Worm (Caenorhabditis elegans): ENCODE data around the gene srh-183.

ce11 chrV:19946529-19946928, 31.6 kb downstream of the srh-183 start, which contains the start of gene dhs-24:
- no peak for TF ChIP-seq flt-1 (GFP tag; IDR thresholded peaks at IDR 0.05)
- TF ChIP-seq cog-1 (tag; optimal IDR thresholded peaks at IDR 0.05) = no peak
- TF ChIP-seq tab-1 (GFP tag; IDR thresholded peaks at IDR 0.05) = no peak
- TF ChIP-seq T22C8.4 (GFP tag; IDR thresholded peaks at IDR 0.05) = no peak
- TF ChIP-seq ztf-23 (GFP tag; IDR thresholded peaks at IDR 0.05) = no peak
- TF ChIP-seq klf-2 (GFP tag; conservative IDR thresholded peaks at IDR 0.05) = no peak

All from whole organism, midembryonic.